Fruit fly (Drosophila melanogaster): ENCODE results near the gene REPTOR.

DNA sequence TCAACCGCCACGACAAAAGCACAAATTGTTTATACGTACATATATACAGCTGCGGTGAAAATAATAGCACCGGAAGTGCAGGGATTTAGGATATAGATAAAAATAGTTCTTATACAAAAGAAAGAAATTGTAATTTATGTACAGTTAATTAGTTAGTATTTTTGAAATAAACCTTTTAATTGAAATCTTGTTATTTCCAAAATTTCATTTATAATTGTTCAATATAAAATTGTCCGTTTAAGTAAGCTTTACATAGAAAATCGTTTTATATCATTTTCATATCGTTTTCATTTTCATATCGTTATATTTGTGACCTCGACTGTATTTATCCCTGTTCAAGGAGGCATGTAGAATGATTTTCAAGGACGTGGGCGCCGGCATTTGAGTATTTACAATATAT is 8.5 kb downstream of the REPTOR start:
- no peak for TF ChIP-seq insv (optimal IDR thresholded peaks at IDR 0.05)
- no peak for TF ChIP-seq psq (optimal IDR thresholded peaks at IDR 0.05)
- no peak for TF ChIP-seq h (optimal IDR thresholded peaks at IDR 0.05)
- TF ChIP-seq Sin3A (optimal IDR thresholded peaks at IDR 0.05), result no peak

All from Kc167 (cell line).